Worm (Caenorhabditis elegans): Measurements from ENCODE around the gene oac-1.

Gene oac-1

ce11 chrV:19555869-19556268, at the start of gene oac-1:
Gene oac-1 (minus strand): TSS chrV:19555969.
- no peak for TF ChIP-seq scrt-1 (GFP tag; IDR thresholded peaks at IDR 0.05)
- no peak for TF ChIP-seq flt-1 (GFP tag; IDR thresholded peaks at IDR 0.05)
- no peak for TF ChIP-seq tbx-37 (GFP tag; conservative IDR thresholded peaks at IDR 0.05)
- TF ChIP-seq ceh-13 (GFP tag; optimal IDR thresholded peaks at IDR 0.05): no peak
- no peak for TF ChIP-seq tbx-11 (GFP tag; IDR thresholded peaks at IDR 0.05)
- TF ChIP-seq ama-1 (optimal IDR thresholded peaks at IDR 0.05): no peak
- TF ChIP-seq F13C5.2 (tag; optimal IDR thresholded peaks at IDR 0.05): no peak
- no peak for TF ChIP-seq ets-7 (tag; optimal IDR thresholded peaks at IDR 0.05)
- no peak for TF ChIP-seq hmbx-1 (tag; optimal IDR thresholded peaks at IDR 0.05)
- TF ChIP-seq pes-1 (GFP tag; IDR thresholded peaks at IDR 0.05): no peak
- TF ChIP-seq tra-4 (tag; optimal IDR thresholded peaks at IDR 0.05): no peak
- no peak for TF ChIP-seq ceh-36 (tag; optimal IDR thresholded peaks at IDR 0.05)

ce11 chrV:19605415-19605814, 49.6 kb upstream of the oac-1 start:
- TF ChIP-seq hmg-4 (GFP tag; optimal IDR thresholded peaks at IDR 0.05): no peak
- TF ChIP-seq scrt-1 (GFP tag; IDR thresholded peaks at IDR 0.05): no peak
- no peak for TF ChIP-seq flt-1 (GFP tag; IDR thresholded peaks at IDR 0.05)
- TF ChIP-seq hmbx-1 (tag; optimal IDR thresholded peaks at IDR 0.05): no peak
- TF ChIP-seq sea-1 (GFP tag; conservative IDR thresholded peaks at IDR 0.05): no peak
- TF ChIP-seq B0310.2 (tag; optimal IDR thresholded peaks at IDR 0.05): no peak
- no peak for TF ChIP-seq ama-1 (optimal IDR thresholded peaks at IDR 0.05)
- no peak for TF ChIP-seq pes-1 (GFP tag; IDR thresholded peaks at IDR 0.05)
- TF ChIP-seq tra-4 (tag; optimal IDR thresholded peaks at IDR 0.05): no peak
- TF ChIP-seq F13C5.2 (tag; optimal IDR thresholded peaks at IDR 0.05): no peak
- TF ChIP-seq tbx-37 (GFP tag; conservative IDR thresholded peaks at IDR 0.05): no peak
- no peak for TF ChIP-seq ets-7 (tag; optimal IDR thresholded peaks at IDR 0.05)
- no peak for TF ChIP-seq hnd-1 (tag; optimal IDR thresholded peaks at IDR 0.05)
- no peak for TF ChIP-seq aly-1 (tag; optimal IDR thresholded peaks at IDR 0.05)
- no peak for TF ChIP-seq ceh-13 (GFP tag; optimal IDR thresholded peaks at IDR 0.05)
- TF ChIP-seq ceh-36 (tag; optimal IDR thresholded peaks at IDR 0.05): no peak
- no peak for TF ChIP-seq tbx-11 (GFP tag; IDR thresholded peaks at IDR 0.05)

ce11 chrV:19599087-19599486, 43.3 kb upstream of the oac-1 start:
- TF ChIP-seq B0310.2 (tag; optimal IDR thresholded peaks at IDR 0.05): no peak
- TF ChIP-seq tbx-11 (GFP tag; IDR thresholded peaks at IDR 0.05): no peak
- TF ChIP-seq scrt-1 (GFP tag; IDR thresholded peaks at IDR 0.05): no peak
- no peak for TF ChIP-seq F13C5.2 (tag; optimal IDR thresholded peaks at IDR 0.05)
- no peak for TF ChIP-seq aly-1 (tag; optimal IDR thresholded peaks at IDR 0.05)
- TF ChIP-seq ceh-36 (tag; optimal IDR thresholded peaks at IDR 0.05): no peak

ce11 chrV:19590826-19591225, 35.1 kb upstream of the oac-1 start:
- TF ChIP-seq ceh-36 (tag; optimal IDR thresholded peaks at IDR 0.05): no peak
- no peak for TF ChIP-seq hmbx-1 (tag; optimal IDR thresholded peaks at IDR 0.05)
- TF ChIP-seq aly-1 (tag; optimal IDR thresholded peaks at IDR 0.05): no peak

ce11 chrV:19582256-19582655, 26.5 kb upstream of the oac-1 start:
- no peak for TF ChIP-seq flt-1 (GFP tag; IDR thresholded peaks at IDR 0.05)
- TF ChIP-seq aly-1 (tag; optimal IDR thresholded peaks at IDR 0.05): no peak
- TF ChIP-seq ceh-13 (GFP tag; optimal IDR thresholded peaks at IDR 0.05): no peak
- TF ChIP-seq ceh-36 (tag; optimal IDR thresholded peaks at IDR 0.05): no peak
- TF ChIP-seq hmg-4 (GFP tag; optimal IDR thresholded peaks at IDR 0.05): no peak
- TF ChIP-seq ama-1 (optimal IDR thresholded peaks at IDR 0.05): no peak

- TF ChIP-seq ceh-13 (GFP tag; optimal IDR thresholded peaks at IDR 0.05): no peak
- TF ChIP-seq B0310.2 (tag; optimal IDR thresholded peaks at IDR 0.05): no peak
- TF ChIP-seq ama-1 (optimal IDR thresholded peaks at IDR 0.05): no peak
- TF ChIP-seq tra-4 (tag; optimal IDR thresholded peaks at IDR 0.05): no peak
- TF ChIP-seq ets-7 (tag; optimal IDR thresholded peaks at IDR 0.05): no peak
- TF ChIP-seq flt-1 (GFP tag; IDR thresholded peaks at IDR 0.05): no peak
- no peak for TF ChIP-seq F13C5.2 (tag; optimal IDR thresholded peaks at IDR 0.05)
- TF ChIP-seq scrt-1 (GFP tag; IDR thresholded peaks at IDR 0.05): no peak
Observed at ce11 chrV:19579509-19579908, 23.7 kb upstream of the oac-1 start.

ce11 chrV:19570102-19570501, 14.3 kb upstream of the oac-1 start:
- TF ChIP-seq scrt-1 (GFP tag; IDR thresholded peaks at IDR 0.05) (no peak), ceh-13 (GFP tag; optimal IDR thresholded peaks at IDR 0.05) (no peak), ceh-36 (tag; optimal IDR thresholded peaks at IDR 0.05) (no peak), pes-1 (GFP tag; IDR thresholded peaks at IDR 0.05) (no peak), ets-7 (tag; optimal IDR thresholded peaks at IDR 0.05) (no peak), tbx-37 (GFP tag; conservative IDR thresholded peaks at IDR 0.05) (no peak), sea-1 (GFP tag; conservative IDR thresholded peaks at IDR 0.05) (no peak), aly-1 (tag; optimal IDR thresholded peaks at IDR 0.05) (no peak), F13C5.2 (tag; optimal IDR thresholded peaks at IDR 0.05) (no peak), hnd-1 (tag; optimal IDR thresholded peaks at IDR 0.05) (no peak), tra-4 (tag; optimal IDR thresholded peaks at IDR 0.05) (no peak), tbx-11 (GFP tag; IDR thresholded peaks at IDR 0.05) (no peak), flt-1 (GFP tag; IDR thresholded peaks at IDR 0.05) (no peak), B0310.2 (tag; optimal IDR thresholded peaks at IDR 0.05) (no peak)

ce11 chrV:19565082-19565481, 9.3 kb upstream of the oac-1 start, which contains the start of gene kcnl-1:
Gene kcnl-1 (plus strand): TSS chrV:19565382.
- TF ChIP-seq hmg-4 (GFP tag; optimal IDR thresholded peaks at IDR 0.05) (no peak), F13C5.2 (tag; optimal IDR thresholded peaks at IDR 0.05) (no peak), scrt-1 (GFP tag; IDR thresholded peaks at IDR 0.05) (no peak), ets-7 (tag; optimal IDR thresholded peaks at IDR 0.05) (no peak), ama-1 (optimal IDR thresholded peaks at IDR 0.05) (no peak), hnd-1 (tag; optimal IDR thresholded peaks at IDR 0.05) (no peak), sea-1 (GFP tag; conservative IDR thresholded peaks at IDR 0.05) (no peak), flt-1 (GFP tag; IDR thresholded peaks at IDR 0.05) (no peak), tbx-11 (GFP tag; IDR thresholded peaks at IDR 0.05) (no peak), ceh-13 (GFP tag; optimal IDR thresholded peaks at IDR 0.05) (no peak), tra-4 (tag; optimal IDR thresholded peaks at IDR 0.05) (no peak), pes-1 (GFP tag; IDR thresholded peaks at IDR 0.05) (no peak), aly-1 (tag; optimal IDR thresholded peaks at IDR 0.05) (no peak), tbx-37 (GFP tag; conservative IDR thresholded peaks at IDR 0.05) (no peak), hmbx-1 (tag; optimal IDR thresholded peaks at IDR 0.05) (no peak), B0310.2 (tag; optimal IDR thresholded peaks at IDR 0.05) (no peak), ceh-36 (tag; optimal IDR thresholded peaks at IDR 0.05) (no peak)
